Worm (Caenorhabditis elegans) whole organism, mixed stage, embryonic: Measurements from ENCODE around the gene qui-1.

Experiments used
- bed-3 ChIP-seq: fragments of 200-800 bp; sonication (Bioruptor generic); optimal IDR thresholded peaks from 3 replicates; lab custom pipeline; 2018; ENCODE audit warnings: mild to moderate bottlenecking, missing genetic modification characterization, moderate library complexity, missing compliant biosample characterization
- ceh-43 ChIP-seq: fragments of 200-800 bp; sonication (Bioruptor generic); optimal IDR thresholded peaks from 2 replicates; lab custom pipeline; 2018; ENCODE audit warnings: mild to moderate bottlenecking, missing genetic modification characterization, moderate library complexity, missing compliant biosample characterization
- ces-1 ChIP-seq: fragments of 150-350 bp; optimal IDR thresholded peaks from 2 replicates; lab custom pipeline; 2014; ENCODE audit warnings: missing biosample characterization, missing genetic modification reagents, missing genetic modification characterization
- elt-1 ChIP-seq: sonication (generic microtip); optimal IDR thresholded peaks from 2 replicates; lab custom pipeline; 2017; ENCODE audit warnings: missing genetic modification characterization, mild to moderate bottlenecking, missing compliant biosample characterization, antibody characterized with exemption, moderate library complexity, borderline replicate concordance; ENCODE audit not compliant: insufficient read depth
- elt-3 ChIP-seq: fragments of 150-350 bp; optimal IDR thresholded peaks from 2 replicates; lab custom pipeline; 2014; ENCODE audit warnings: missing biosample characterization, missing genetic modification characterization
- lin-13 ChIP-seq: fragments of 150-350 bp; optimal IDR thresholded peaks from 2 replicates; lab custom pipeline; 2014; ENCODE audit warnings: missing biosample characterization, missing genetic modification characterization
- mab-5 ChIP-seq: fragments of 150-350 bp; optimal IDR thresholded peaks from 2 replicates; lab custom pipeline; 2014; ENCODE audit warnings: missing biosample characterization, missing genetic modification characterization
- mep-1 ChIP-seq: fragments of 150-350 bp; optimal IDR thresholded peaks from 2 replicates; lab custom pipeline; 2017; ENCODE audit warnings: missing biosample characterization, missing genetic modification reagents, missing genetic modification characterization, inconsistent platforms
- nhr-12 ChIP-seq: fragments of 150-350 bp; optimal IDR thresholded peaks from 2 replicates; lab custom pipeline; 2014; ENCODE audit warnings: missing biosample characterization, missing genetic modification characterization
- nhr-237 ChIP-seq: fragments of 150-350 bp; optimal IDR thresholded peaks from 2 replicates; lab custom pipeline; 2014; ENCODE audit warnings: missing biosample characterization, missing genetic modification characterization
- nhr-76 ChIP-seq: sonication (generic microtip); optimal IDR thresholded peaks from 2 replicates; lab custom pipeline; 2017; ENCODE audit warnings: missing biosample characterization, missing genetic modification characterization
- pha-4 ChIP-seq: fragments of 150-350 bp; optimal IDR thresholded peaks from 2 replicates; lab custom pipeline; 2018; ENCODE audit warnings: missing biosample characterization, missing genetic modification reagents, missing genetic modification characterization
- sptf-1 ChIP-seq: sonication (generic microtip); optimal IDR thresholded peaks from 2 replicates; lab custom pipeline; 2017; ENCODE audit warnings: mild to moderate bottlenecking, missing genetic modification characterization, moderate library complexity, missing compliant biosample characterization

- no peak for TF ChIP-seq ces-1 (GFP tag; lab: Kevin White, UChicago)
- TF ChIP-seq pha-4: no peak
- TF ChIP-seq mab-5 (tag; lab: Kevin White, UChicago): no peak
- TF ChIP-seq lin-13 (tag; lab: Kevin White, UChicago): no peak
- TF ChIP-seq sptf-1: no peak
- TF ChIP-seq nhr-237 (tag; lab: Kevin White, UChicago): no peak
- TF ChIP-seq nhr-12: no peak
- TF ChIP-seq nhr-76 (tag; lab: Kevin White, UChicago): no peak
- no peak for TF ChIP-seq mep-1 (tag; lab: Kevin White, UChicago)
- TF ChIP-seq elt-1 (tag; lab: Kevin White, UChicago): no peak
- TF ChIP-seq bed-3 (GFP tag; lab: Kevin White, UChicago): no peak
- no peak for TF ChIP-seq elt-3 (tag; lab: Kevin White, UChicago)
- TF ChIP-seq ceh-43 (GFP tag; lab: Kevin White, UChicago): no peak
These were observed 23.0 kb downstream of the qui-1 start, which contains the start of gene sru-11 for ce11 chrIV:13584646-13585045.
